Fruit fly (Drosophila melanogaster) whole organism, adult: ENCODE data around the gene Coq7.
A peak's percentile ranks its signal among the peaks of the same experiment; 100 is the strongest.

Experiments
- CG11617 ChIP-seq: fragments of 200-800 bp; sonication (Bioruptor generic); optimal IDR thresholded peaks from 2 replicates; lab custom pipeline; 2017; ENCODE audit warnings: mild to moderate bottlenecking, missing biosample characterization, missing genetic modification reagents, missing genetic modification characterization
- CG12768 ChIP-seq: fragments of 200-800 bp; sonication (Bioruptor generic); optimal IDR thresholded peaks from 2 replicates; lab custom pipeline; 2017; ENCODE audit warnings: missing biosample characterization, missing genetic modification characterization, mild to moderate bottlenecking, moderate library complexity, missing genetic modification reagents
- CG14711 ChIP-seq: fragments of 200-800 bp; sonication (Bioruptor generic); optimal IDR thresholded peaks from 2 replicates; lab custom pipeline; 2018; ENCODE audit warnings: missing biosample characterization, mild to moderate bottlenecking, missing genetic modification characterization, moderate library complexity
- CG1620 ChIP-seq: fragments of 200-800 bp; sonication (Bioruptor generic); optimal IDR thresholded peaks from 2 replicates; lab custom pipeline; 2016; ENCODE audit warnings: missing biosample characterization, missing genetic modification characterization
- CG33017 ChIP-seq: fragments of 200-800 bp; sonication (Bioruptor generic); optimal IDR thresholded peaks from 2 replicates; lab custom pipeline; 2018; ENCODE audit warnings: missing biosample characterization, mild to moderate bottlenecking, missing genetic modification characterization, moderate library complexity
- CG5204 ChIP-seq: fragments of 200-800 bp; sonication (Bioruptor generic); optimal IDR thresholded peaks from 2 replicates; lab custom pipeline; 2016; ENCODE audit warnings: missing biosample characterization, missing genetic modification characterization
- CG7045 ChIP-seq: fragments of 200-800 bp; sonication (Bioruptor generic); optimal IDR thresholded peaks from 2 replicates; lab custom pipeline; 2017; ENCODE audit warnings: missing biosample characterization, mild to moderate bottlenecking, missing genetic modification characterization
- CG7101 ChIP-seq: fragments of 200-800 bp; sonication (Bioruptor generic); optimal IDR thresholded peaks from 2 replicates; lab custom pipeline; 2018; ENCODE audit warnings: missing biosample characterization, mild to moderate bottlenecking, missing genetic modification characterization, moderate library complexity
- Clk ChIP-seq: fragments of 200-800 bp; sonication (Bioruptor generic); optimal IDR thresholded peaks from 2 replicates; lab custom pipeline; 2017; ENCODE audit warnings: missing biosample characterization, missing genetic modification characterization
- Crg-1 ChIP-seq: fragments of 200-800 bp; sonication (Bioruptor generic); optimal IDR thresholded peaks from 2 replicates; lab custom pipeline; 2016; ENCODE audit warnings: missing biosample characterization, missing genetic modification characterization
- Hr96 ChIP-seq: fragments of 200-800 bp; sonication (Bioruptor generic); optimal IDR thresholded peaks from 2 replicates; lab custom pipeline; 2016; ENCODE audit warnings: missing biosample characterization, missing genetic modification characterization
- Mnt ChIP-seq: fragments of 200-800 bp; sonication (Bioruptor generic); optimal IDR thresholded peaks from 2 replicates; lab custom pipeline; 2016; ENCODE audit warnings: missing biosample characterization, mild to moderate bottlenecking, missing genetic modification characterization
- bab1 ChIP-seq: fragments of 200-800 bp; sonication (Bioruptor generic); optimal IDR thresholded peaks from 3 replicates; lab custom pipeline; 2019; ENCODE audit warnings: missing biosample characterization, mild to moderate bottlenecking, missing genetic modification characterization, moderate library complexity
- cic ChIP-seq: fragments of 200-800 bp; sonication (Bioruptor generic); optimal IDR thresholded peaks from 2 replicates; lab custom pipeline; 2017; ENCODE audit warnings: missing biosample characterization, mild to moderate bottlenecking, missing genetic modification characterization, moderate library complexity
- cnc ChIP-seq, 2 experiments: fragments of >200 bp; optimal IDR thresholded peaks; 2 replicates each; lab custom pipeline; 2017
- kay ChIP-seq: fragments of 200-800 bp; sonication (Bioruptor generic); peaks from one replicate; lab custom pipeline; 2016; ENCODE audit warnings: missing biosample characterization, missing genetic modification characterization, borderline replicate concordance
- ovo ChIP-seq: fragments of 200-800 bp; sonication (Bioruptor generic); optimal IDR thresholded peaks from 2 replicates; lab custom pipeline; 2016; ENCODE audit warnings: missing biosample characterization, missing genetic modification characterization
- pad ChIP-seq: fragments of 200-800 bp; sonication (Bioruptor generic); optimal IDR thresholded peaks from 3 replicates; lab custom pipeline; 2017; ENCODE audit warnings: missing biosample characterization, missing genetic modification characterization, mild to moderate bottlenecking, moderate library complexity, missing genetic modification reagents
- tj ChIP-seq: fragments of 200-800 bp; sonication (Bioruptor generic); optimal IDR thresholded peaks from 3 replicates; lab custom pipeline; 2017; ENCODE audit warnings: missing biosample characterization, mild to moderate bottlenecking, missing genetic modification characterization, moderate library complexity
- toe ChIP-seq: fragments of 200-800 bp; sonication (Bioruptor generic); optimal IDR thresholded peaks from 2 replicates; lab custom pipeline; 2016; ENCODE audit warnings: missing biosample characterization, missing genetic modification characterization

Coq7 gene

dm6 chrX:6776274-6776673 lies 5.2 kb downstream of the Coq7 start:
- TF ChIP-seq Hr96 (GFP tag; lab: Kevin White, UChicago) (no peak), CG33017 (tag; lab: Kevin White, UChicago) (no peak), CG11617 (GFP tag; lab: Kevin White, UChicago) (no peak), cnc (optimal IDR thresholded peaks at IDR 0.05; lab: Kevin White, UChicago) (no peak), Crg-1 (GFP tag; lab: Kevin White, UChicago) (no peak), toe (GFP tag; lab: Kevin White, UChicago) (no peak), Mnt (GFP tag; lab: Kevin White, UChicago) (no peak), Clk (GFP tag; lab: Kevin White, UChicago) (no peak), ovo (no peak), CG7045 (GFP tag; lab: Kevin White, UChicago) (no peak), CG1620 (GFP tag; lab: Kevin White, UChicago) (no peak), CG12768 (GFP tag; lab: Kevin White, UChicago) (no peak), CG5204 (no peak), CG7101 (tag; lab: Kevin White, UChicago) (no peak)

dm6 chrX:6776934-6777333 lies 5.9 kb downstream of the Coq7 start:
- TF ChIP-seq CG14711 (tag; lab: Kevin White, UChicago) (no peak), ovo (no peak), cic (GFP tag; lab: Kevin White, UChicago) (no peak), pad (GFP tag; lab: Kevin White, UChicago) (no peak), bab1 (GFP tag; lab: Kevin White, UChicago) (no peak), CG33017 (tag; lab: Kevin White, UChicago) (no peak), tj (no peak), CG7101 (tag; lab: Kevin White, UChicago) (no peak), Crg-1 (GFP tag; lab: Kevin White, UChicago) (no peak), toe (GFP tag; lab: Kevin White, UChicago) (no peak), CG5204 (no peak), CG7045 (GFP tag; lab: Kevin White, UChicago) (no peak), Clk (GFP tag; lab: Kevin White, UChicago) (no peak), CG11617 (GFP tag; lab: Kevin White, UChicago) (no peak), kay (GFP tag; lab: Kevin White, UChicago) (no peak), Hr96 (GFP tag; lab: Kevin White, UChicago) (no peak), Mnt (GFP tag; lab: Kevin White, UChicago) (no peak)

dm6 chrX:6777394-6777793 lies 6.4 kb downstream of the Coq7 start:
- TF ChIP-seq CG14711 (tag; lab: Kevin White, UChicago), result no peak
- TF ChIP-seq cnc (optimal IDR thresholded peaks at IDR 0.05; lab: Kevin White, UChicago), result no peak
- TF ChIP-seq toe (GFP tag; lab: Kevin White, UChicago), result no peak
- TF ChIP-seq kay (GFP tag; lab: Kevin White, UChicago), result no peak
- no peak for TF ChIP-seq CG11617 (GFP tag; lab: Kevin White, UChicago)
- TF ChIP-seq CG5204, result no peak
- TF ChIP-seq Mnt (GFP tag; lab: Kevin White, UChicago), result no peak
- no peak for TF ChIP-seq CG7101 (tag; lab: Kevin White, UChicago)
- TF ChIP-seq CG12768 (GFP tag; lab: Kevin White, UChicago), result no peak
- TF ChIP-seq Hr96 (GFP tag; lab: Kevin White, UChicago), result no peak
- TF ChIP-seq Clk (GFP tag; lab: Kevin White, UChicago), result no peak
- TF ChIP-seq bab1 (GFP tag; lab: Kevin White, UChicago), result no peak
- no peak for TF ChIP-seq CG33017 (tag; lab: Kevin White, UChicago)
- no peak for TF ChIP-seq tj
- TF ChIP-seq Crg-1 (GFP tag; lab: Kevin White, UChicago), result no peak

dm6 chrX:6778068-6778467 lies 7.0 kb downstream of the Coq7 start:
- no peak for TF ChIP-seq Crg-1 (GFP tag; lab: Kevin White, UChicago)
- TF ChIP-seq CG7101 (tag; lab: Kevin White, UChicago), result no peak
- no peak for TF ChIP-seq CG12768 (GFP tag; lab: Kevin White, UChicago)

- no peak for TF ChIP-seq CG33017 (tag; lab: Kevin White, UChicago)
- no peak for TF ChIP-seq cnc (optimal IDR thresholded peaks at IDR 0.05; lab: Kevin White, UChicago)
- no peak for TF ChIP-seq CG11617 (GFP tag; lab: Kevin White, UChicago)
- TF ChIP-seq Hr96 (GFP tag; lab: Kevin White, UChicago), result no peak
- no peak for TF ChIP-seq CG7101 (tag; lab: Kevin White, UChicago)
- no peak for TF ChIP-seq bab1 (GFP tag; lab: Kevin White, UChicago)
- no peak for TF ChIP-seq CG14711 (tag; lab: Kevin White, UChicago)
- TF ChIP-seq CG12768 (GFP tag; lab: Kevin White, UChicago), result no peak
- no peak for TF ChIP-seq tj
- no peak for TF ChIP-seq Mnt (GFP tag; lab: Kevin White, UChicago)
- no peak for TF ChIP-seq pad (GFP tag; lab: Kevin White, UChicago)
- no peak for TF ChIP-seq ovo
- TF ChIP-seq CG5204, result no peak
- TF ChIP-seq Crg-1 (GFP tag; lab: Kevin White, UChicago), result no peak
- no peak for TF ChIP-seq kay (GFP tag; lab: Kevin White, UChicago)
- no peak for TF ChIP-seq toe (GFP tag; lab: Kevin White, UChicago)
- TF ChIP-seq Clk (GFP tag; lab: Kevin White, UChicago), result no peak
Measured at dm6 chrX:6778780-6779179, 7.8 kb downstream of the Coq7 start.

dm6 chrX:6779609-6780139 lies 8.6 kb downstream of the Coq7 start, which contains the start of gene shf:
Gene shf (minus strand): TSS chrX:6779659.
- TF ChIP-seq CG7045 (GFP tag; lab: Kevin White, UChicago), result no peak
- TF ChIP-seq CG11617 (GFP tag; lab: Kevin White, UChicago), result peak; percentile 18
